Fruit fly (Drosophila melanogaster): ENCODE results near the gene Cp38.

Gene Cp38

DNA sequence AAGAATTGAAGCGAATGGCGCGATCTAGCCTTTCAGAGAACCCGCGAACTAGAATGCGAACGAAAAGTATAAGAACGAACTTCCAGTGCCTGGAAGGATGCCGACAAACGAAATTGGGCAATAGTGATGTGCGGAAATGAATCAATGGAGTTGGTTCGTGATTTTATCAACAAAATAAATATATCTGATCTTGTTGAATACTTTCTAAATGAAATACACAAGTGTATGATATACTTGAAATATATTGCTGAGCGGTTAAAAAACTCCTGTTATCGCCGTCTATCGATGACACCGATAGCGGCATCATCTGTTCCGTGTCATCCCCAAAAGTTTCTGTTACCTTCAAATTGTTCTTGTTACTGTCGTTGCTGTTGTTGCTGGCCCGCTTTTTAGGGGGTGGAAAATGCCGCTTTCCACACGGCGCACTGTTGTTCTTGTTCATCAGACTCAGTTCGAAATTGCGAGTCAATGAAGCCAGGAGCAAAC lies 7.9 kb downstream of the Cp38 start, which contains the start of gene otu (continued):
- TF ChIP-seq CG13287 (GFP tag; IDR thresholded peaks at IDR 0.05; ENCODE audit: partially characterized antibody) (0 out of 2 replicates have a peak, but pooled peaks have one; percentile 14), CG12744 (GFP tag; optimal IDR thresholded peaks at IDR 0.05) (no peak), CrebB (tag; optimal IDR thresholded peaks at IDR 0.05) (no peak), CG17186 (GFP tag; optimal IDR thresholded peaks at IDR 0.05) (no peak), sna (GFP tag; IDR thresholded peaks at IDR 0.05; ENCODE audit: partially characterized antibody) (no peak), chinmo (GFP tag; IDR thresholded peaks at IDR 0.05; ENCODE audit: partially characterized antibody) (0 out of 4 replicates have a peak, but pooled peaks have one; percentile 26), CG34224 (GFP tag; IDR thresholded peaks at IDR 0.05; ENCODE audit: partially characterized antibody) (0 out of 3 replicates have a peak, but pooled peaks have one; percentile 21), crp (GFP tag; optimal IDR thresholded peaks at IDR 0.05) (peak in 1 of 2 experiments; percentile 67), unc-4 (GFP tag; IDR thresholded peaks at IDR 0.05; ENCODE audit: partially characterized antibody) (peak; percentile 39), Ets65A (GFP tag) (peak; percentile 65), Gsc (GFP tag; IDR thresholded peaks at IDR 0.05) (no peak), bbx (GFP tag; IDR thresholded peaks at IDR 0.05; ENCODE audit: partially characterized antibody) (peak; percentile 25; the same call in 1 of the 2 replicates), CG9817 (tag; optimal IDR thresholded peaks at IDR 0.05) (no peak), CG8388 (GFP tag; optimal IDR thresholded peaks at IDR 0.05) (no peak), Dbx (GFP tag; IDR thresholded peaks at IDR 0.05) (no peak), Camta (GFP tag; optimal IDR thresholded peaks at IDR 0.05) (no peak), chif (GFP tag; optimal IDR thresholded peaks at IDR 0.05) (no peak), CG4424 (GFP tag; optimal IDR thresholded peaks at IDR 0.05) (no peak)

dm6 chrX:8490291-8490975 lies 8.8 kb downstream of the Cp38 start:
- TF ChIP-seq CG4404 (GFP tag; IDR thresholded peaks at IDR 0.05): no peak
- TF ChIP-seq CG30020 (tag; optimal IDR thresholded peaks at IDR 0.05): no peak
- no peak for TF ChIP-seq CHES-1-like (GFP tag; optimal IDR thresholded peaks at IDR 0.05)
- 0 out of 3 replicates have a peak, but pooled peaks have one; percentile 29 for TF ChIP-seq ken (GFP tag; IDR thresholded peaks at IDR 0.05)
- no peak for TF ChIP-seq Fer3 (tag; optimal IDR thresholded peaks at IDR 0.05)
- no peak for TF ChIP-seq klu (GFP tag; IDR thresholded peaks at IDR 0.05)
- no peak for TF ChIP-seq aop (GFP tag; IDR thresholded peaks at IDR 0.05)
- no peak for TF ChIP-seq disco-r (GFP tag; optimal IDR thresholded peaks at IDR 0.05)
- no peak for TF ChIP-seq CG15269 (tag; optimal IDR thresholded peaks at IDR 0.05)
- TF ChIP-seq kay (GFP tag; optimal IDR thresholded peaks at IDR 0.05): no peak
- no peak for TF ChIP-seq jigr1 (GFP tag; IDR thresholded peaks at IDR 0.05)
- no peak for TF ChIP-seq CG3407 (GFP tag; optimal IDR thresholded peaks at IDR 0.05)
- 0 out of 2 replicates have a peak, but pooled peaks have one; percentile 37 for TF ChIP-seq CG10321 (GFP tag; IDR thresholded peaks at IDR 0.05)
- TF ChIP-seq trh (GFP tag; optimal IDR thresholded peaks at IDR 0.05): no peak
- no peak for TF ChIP-seq Jarid2 (GFP tag; optimal IDR thresholded peaks at IDR 0.05)
- peak; percentile 48 for TF ChIP-seq mirr (GFP tag; optimal IDR thresholded peaks at IDR 0.05)
- peak; percentile 77 for TF ChIP-seq cwo (GFP tag; optimal IDR thresholded peaks at IDR 0.05)
- peak in 1 of 2 experiments; percentile 51 for TF ChIP-seq Pdp1 (GFP tag; optimal IDR thresholded peaks at IDR 0.05)
- peak; percentile 73 for TF ChIP-seq exex (tag; optimal IDR thresholded peaks at IDR 0.05)
- no peak for TF ChIP-seq Sox100B (GFP tag; optimal IDR thresholded peaks at IDR 0.05)
- no peak for TF ChIP-seq CG8765 (GFP tag; IDR thresholded peaks at IDR 0.05)
- TF ChIP-seq CG17385 (GFP tag; optimal IDR thresholded peaks at IDR 0.05): peak; percentile 25
- TF ChIP-seq CG14965 (GFP tag; optimal IDR thresholded peaks at IDR 0.05; ENCODE audit: borderline replicate concordance): no peak
- peak; percentile 33 for TF ChIP-seq Med (GFP tag)
- TF ChIP-seq her (GFP tag; optimal IDR thresholded peaks at IDR 0.05): no peak
- TF ChIP-seq CG6854 (GFP tag; optimal IDR thresholded peaks at IDR 0.05): no peak
- TF ChIP-seq CG8478 (optimal IDR thresholded peaks at IDR 0.05): no peak
- peak in 1 of 2 experiments; percentile 80 for TF ChIP-seq Hr78 (GFP tag; optimal IDR thresholded peaks at IDR 0.05)
- TF ChIP-seq CG12219 (GFP tag; optimal IDR thresholded peaks at IDR 0.05): no peak
- TF ChIP-seq CG8089 (GFP tag; optimal IDR thresholded peaks at IDR 0.05): no peak
